Worm (Caenorhabditis elegans) whole organism, L3 larva: Measurements from ENCODE around the gene Y34B4A.7.
A peak's percentile ranks its signal among the peaks of the same experiment; 100 is the strongest.

Experiments used
- ZK546.5 ChIP-seq: sonication (generic microtip); optimal IDR thresholded peaks from 2 replicates; lab custom pipeline; 2017; ENCODE audit warnings: missing biosample characterization, missing genetic modification characterization
- aly-2 ChIP-seq: fragments of 150-350 bp; optimal IDR thresholded peaks from 2 replicates; lab custom pipeline; 2014; ENCODE audit warnings: missing biosample characterization, missing genetic modification characterization
- ceh-16 ChIP-seq: sonication (generic microtip); optimal IDR thresholded peaks from 2 replicates; lab custom pipeline; 2017; ENCODE audit warnings: missing biosample characterization, missing genetic modification characterization
- ceh-82 ChIP-seq: fragments of 150-350 bp; optimal IDR thresholded peaks from 2 replicates; lab custom pipeline; 2014; ENCODE audit warnings: missing biosample characterization, missing genetic modification characterization
- ceh-9 ChIP-seq: sonication (generic microtip); optimal IDR thresholded peaks from 2 replicates; lab custom pipeline; 2018; ENCODE audit warnings: missing biosample characterization, missing genetic modification characterization
- daf-12 ChIP-seq: fragments of 150-350 bp; optimal IDR thresholded peaks from 2 replicates; lab custom pipeline; 2014; ENCODE audit warnings: missing biosample characterization, missing genetic modification reagents, missing genetic modification characterization
- egl-27 ChIP-seq: sonication (generic microtip); optimal IDR thresholded peaks from 4 replicates; lab custom pipeline; 2017; ENCODE audit warnings: missing biosample characterization, missing genetic modification reagents, missing genetic modification characterization
- egl-5 ChIP-seq: fragments of 150-350 bp; optimal IDR thresholded peaks from 2 replicates; lab custom pipeline; 2017; ENCODE audit warnings: missing biosample characterization, missing genetic modification reagents, missing genetic modification characterization, inconsistent platforms
- elt-1 ChIP-seq: fragments of 150-350 bp; optimal IDR thresholded peaks from 2 replicates; lab custom pipeline; 2014; ENCODE audit warnings: missing biosample characterization, missing genetic modification characterization
- elt-2 ChIP-seq: sonication (generic microtip); optimal IDR thresholded peaks from 2 replicates; lab custom pipeline; 2016; ENCODE audit warnings: missing genetic modification reagents, mild to moderate bottlenecking, missing genetic modification characterization, missing compliant biosample characterization
- elt-3 ChIP-seq, 3 experiments: fragments of 150-350 bp in 1 of 3; sonication (generic microtip) in 2 of 3; optimal IDR thresholded peaks; 2 replicates in 2 of 3; 4 replicates in 1 of 3; lab custom pipeline; 2014 to 2017; ENCODE audit warnings: missing biosample characterization in 3 of 3, missing genetic modification characterization in 3 of 3
- eor-1 ChIP-seq, 2 experiments: fragments of 150-350 bp; optimal IDR thresholded peaks; 2 replicates each; lab custom pipeline; 2014 to 2018; ENCODE audit warnings: missing biosample characterization in 2 of 2, missing genetic modification characterization in 2 of 2
- fkh-10 ChIP-seq: sonication (generic microtip); optimal IDR thresholded peaks from 2 replicates; lab custom pipeline; 2017; ENCODE audit warnings: missing biosample characterization, missing genetic modification reagents, missing genetic modification characterization
- fkh-2 ChIP-seq: fragments of 150-350 bp; optimal IDR thresholded peaks from 2 replicates; lab custom pipeline; 2014; ENCODE audit warnings: missing biosample characterization, missing genetic modification reagents, missing genetic modification characterization
- hmg-11 ChIP-seq: sonication (generic microtip); optimal IDR thresholded peaks from 2 replicates; lab custom pipeline; 2016; ENCODE audit warnings: missing genetic modification characterization, missing compliant biosample characterization
- lin-39 ChIP-seq: fragments of 150-350 bp; optimal IDR thresholded peaks from 2 replicates; lab custom pipeline; 2018; ENCODE audit warnings: missing biosample characterization, missing genetic modification reagents, missing genetic modification characterization
- mml-1 ChIP-seq: fragments of 150-350 bp; sonication (generic microtip); optimal IDR thresholded peaks from 3 replicates; lab custom pipeline; 2014; ENCODE audit warnings: missing biosample characterization, missing genetic modification characterization
- nfya-1 ChIP-seq: sonication (generic microtip); optimal IDR thresholded peaks from 2 replicates; lab custom pipeline; 2017; ENCODE audit warnings: missing genetic modification characterization, mild to moderate bottlenecking, missing compliant biosample characterization, antibody characterized with exemption, moderate library complexity; ENCODE audit not compliant: insufficient read depth
- nhr-12 ChIP-seq: fragments of 150-350 bp; optimal IDR thresholded peaks from 2 replicates; lab custom pipeline; 2014; ENCODE audit warnings: missing biosample characterization, missing genetic modification characterization
- nhr-237 ChIP-seq: fragments of 150-350 bp; optimal IDR thresholded peaks from 2 replicates; lab custom pipeline; 2014; ENCODE audit warnings: missing biosample characterization, missing genetic modification characterization
- nhr-28 ChIP-seq: fragments of 150-350 bp; optimal IDR thresholded peaks from 2 replicates; lab custom pipeline; 2014; ENCODE audit warnings: missing biosample characterization, missing genetic modification characterization
- nhr-43 ChIP-seq: sonication (generic microtip); optimal IDR thresholded peaks from 2 replicates; lab custom pipeline; 2016; ENCODE audit warnings: mild to moderate bottlenecking, missing genetic modification characterization, missing compliant biosample characterization; ENCODE audit not compliant: poor library complexity, severe bottlenecking
- nhr-76 ChIP-seq: fragments of 150-350 bp; sonication (generic microtip); optimal IDR thresholded peaks from 5 replicates; lab custom pipeline; 2014; ENCODE audit warnings: missing biosample characterization, missing genetic modification characterization
- nhr-77 ChIP-seq: fragments of 150-350 bp; optimal IDR thresholded peaks from 2 replicates; lab custom pipeline; 2014; ENCODE audit warnings: missing biosample characterization, missing genetic modification characterization
- pha-4 ChIP-seq: fragments of 150-350 bp; optimal IDR thresholded peaks from 2 replicates; lab custom pipeline; 2014; ENCODE audit warnings: missing biosample characterization, missing genetic modification reagents, missing genetic modification characterization
- pqm-1 ChIP-seq: fragments of 150-350 bp; optimal IDR thresholded peaks from 2 replicates; lab custom pipeline; 2017; ENCODE audit warnings: missing biosample characterization, missing genetic modification characterization, inconsistent platforms
- sea-2 ChIP-seq: fragments of 150-350 bp; sonication (generic microtip); optimal IDR thresholded peaks from 4 replicates; lab custom pipeline; 2014; ENCODE audit warnings: missing biosample characterization, missing genetic modification reagents, missing genetic modification characterization
- skn-1 ChIP-seq: fragments of 150-350 bp; optimal IDR thresholded peaks from 2 replicates; lab custom pipeline; 2014; ENCODE audit warnings: missing biosample characterization, missing genetic modification characterization
- snpc-4 ChIP-seq: fragments of 150-350 bp; optimal IDR thresholded peaks from 2 replicates; lab custom pipeline; 2014; ENCODE audit warnings: missing biosample characterization, missing genetic modification characterization
- tbx-2 ChIP-seq: sonication (generic microtip); optimal IDR thresholded peaks from 2 replicates; lab custom pipeline; 2016; ENCODE audit warnings: mild to moderate bottlenecking, missing genetic modification characterization, missing compliant biosample characterization
- unc-39 ChIP-seq: sonication (generic microtip); optimal IDR thresholded peaks from 4 replicates; lab custom pipeline; 2017; ENCODE audit warnings: missing biosample characterization, missing genetic modification characterization
- unc-62 ChIP-seq: fragments of 150-350 bp; sonication (generic microtip); optimal IDR thresholded peaks from 4 replicates; lab custom pipeline; 2014; ENCODE audit warnings: missing biosample characterization, missing genetic modification reagents, missing genetic modification characterization
- zag-1 ChIP-seq: fragments of 150-350 bp; optimal IDR thresholded peaks from 2 replicates; lab custom pipeline; 2014; ENCODE audit warnings: missing biosample characterization, missing genetic modification characterization
- ztf-11 ChIP-seq: fragments of 150-350 bp; optimal IDR thresholded peaks from 2 replicates; lab custom pipeline; 2014; ENCODE audit warnings: missing biosample characterization, missing genetic modification characterization
- ztf-4 ChIP-seq: fragments of 150-350 bp; optimal IDR thresholded peaks from 2 replicates; lab custom pipeline; 2014; ENCODE audit warnings: missing biosample characterization, missing genetic modification characterization

Gene Y34B4A.7

ce11 chrX:5262033-5262432 lies 17.9 kb downstream of the Y34B4A.7 start:
- TF ChIP-seq unc-39 (no peak), elt-3 (tag; optimal IDR thresholded peaks at IDR 0.05; lab: Kevin White, UChicago) (no peak), ceh-9 (no peak), daf-12 (no peak), ztf-11 (no peak), elt-2 (tag; lab: Kevin White, UChicago) (peak; percentile 64), pqm-1 (tag; lab: Kevin White, UChicago) (peak; percentile 32), elt-1 (tag; lab: Kevin White, UChicago) (no peak), sea-2 (no peak), ZK546.5 (tag; lab: Kevin White, UChicago) (no peak), lin-39 (tag; lab: Kevin White, UChicago) (no peak), nhr-43 (tag; lab: Kevin White, UChicago) (no peak), ceh-82 (tag; lab: Kevin White, UChicago) (no peak), zag-1 (tag; lab: Kevin White, UChicago) (no peak), aly-2 (tag; lab: Kevin White, UChicago) (no peak), nhr-77 (tag; lab: Kevin White, UChicago) (no peak), egl-27 (tag; lab: Kevin White, UChicago) (no peak)

ce11 chrX:5263585-5263984 lies 19.4 kb downstream of the Y34B4A.7 start:
- TF ChIP-seq nfya-1 (tag; lab: Kevin White, UChicago), result no peak
- TF ChIP-seq egl-5, result no peak
- no peak for TF ChIP-seq snpc-4 (tag; lab: Kevin White, UChicago)
- TF ChIP-seq unc-39, result no peak
- TF ChIP-seq fkh-10 (GFP tag; lab: Kevin White, UChicago), result no peak
- no peak for TF ChIP-seq tbx-2
- no peak for TF ChIP-seq skn-1 (tag; lab: Kevin White, UChicago)
- TF ChIP-seq hmg-11 (tag; lab: Kevin White, UChicago), result no peak

ce11 chrX:5264026-5264425 lies 19.9 kb downstream of the Y34B4A.7 start, which contains the start of gene Y34B4A.4:
TSS of gene Y34B4A.4 (plus strand) at chrX:5264326.
- TF ChIP-seq pqm-1 (tag; lab: Kevin White, UChicago) (no peak), mml-1 (tag; lab: Kevin White, UChicago) (no peak), egl-5 (no peak), nhr-28 (tag; lab: Kevin White, UChicago) (no peak), lin-39 (tag; lab: Kevin White, UChicago) (no peak), ceh-16 (tag; lab: Kevin White, UChicago) (no peak), eor-1 (tag; optimal IDR thresholded peaks at IDR 0.05; lab: Kevin White, UChicago) (no peak), nhr-12 (tag; lab: Kevin White, UChicago) (no peak), ceh-9 (no peak), pha-4 (no peak), egl-27 (tag; lab: Kevin White, UChicago) (no peak), fkh-2 (tag; lab: Kevin White, UChicago) (no peak), fkh-10 (GFP tag; lab: Kevin White, UChicago) (no peak), nhr-76 (tag; lab: Kevin White, UChicago) (no peak), nhr-237 (no peak), ztf-4 (tag; lab: Kevin White, UChicago) (no peak), snpc-4 (tag; lab: Kevin White, UChicago) (no peak)

- TF ChIP-seq fkh-2 (tag; lab: Kevin White, UChicago) (no peak), unc-39 (no peak), elt-2 (tag; lab: Kevin White, UChicago) (no peak), unc-62 (GFP tag; lab: Kevin White, UChicago) (no peak), ceh-9 (no peak)
- TF ChIP-seq, all 47 proteins: peak for 0
Observed at ce11 chrX:5265356-5265755, 21.2 kb downstream of the Y34B4A.7 start.

- TF ChIP-seq unc-39, result no peak
- peak; percentile 27 for TF ChIP-seq elt-2 (tag; lab: Kevin White, UChicago)
- TF ChIP-seq pha-4, result no peak
Observed at ce11 chrX:5268062-5268461, 23.9 kb downstream of the Y34B4A.7 start.
